Fruit fly (Drosophila melanogaster) whole organism, pupa: ENCODE results near the gene CG13097.
A peak's percentile ranks its signal among the peaks of the same experiment; 100 is the strongest.

Experiments
- CG14655 ChIP-seq: fragments of 200-800 bp; sonication (Bioruptor generic); optimal IDR thresholded peaks from 3 replicates; lab custom pipeline; 2017; ENCODE audit warnings: mild to moderate bottlenecking, missing biosample characterization, missing genetic modification reagents, missing genetic modification characterization
- CG17806 ChIP-seq: fragments of 200-800 bp; sonication (Bioruptor generic); optimal IDR thresholded peaks from 2 replicates; lab custom pipeline; 2018; ENCODE audit warnings: missing biosample characterization, mild to moderate bottlenecking, missing genetic modification characterization, moderate library complexity
- CG34367 ChIP-seq: fragments of 200-800 bp; sonication (Bioruptor generic); optimal IDR thresholded peaks from 2 replicates; lab custom pipeline; 2018; ENCODE audit warnings: missing biosample characterization, mild to moderate bottlenecking, missing genetic modification characterization
- CG4496 ChIP-seq: fragments of 200-800 bp; sonication (Bioruptor generic); IDR thresholded peaks from 3 replicates; pipeline ENCODE4 v1.3.6; 2022; ENCODE audit warnings: missing biosample characterization, missing genetic modification characterization
- CG9948 ChIP-seq: fragments of 200-800 bp; sonication (Bioruptor generic); optimal IDR thresholded peaks from 2 replicates; lab custom pipeline; 2018; ENCODE audit warnings: missing biosample characterization, mild to moderate bottlenecking, missing genetic modification characterization, moderate library complexity
- EcR ChIP-seq: fragments of 200-800 bp; sonication (Bioruptor generic); optimal IDR thresholded peaks from 3 replicates; lab custom pipeline; 2019; ENCODE audit warnings: missing biosample characterization, missing genetic modification characterization, mild to moderate bottlenecking, moderate library complexity, missing genetic modification reagents
- Ets98B ChIP-seq: fragments of 200-800 bp; sonication (Bioruptor generic); IDR thresholded peaks from 2 replicates; pipeline ENCODE4 v1.3.6; 2022; ENCODE audit warnings: missing biosample characterization, missing genetic modification characterization
- Pif1A ChIP-seq: fragments of 200-800 bp; sonication (Bioruptor generic); optimal IDR thresholded peaks from 3 replicates; lab custom pipeline; 2016; ENCODE audit warnings: missing biosample characterization, missing genetic modification characterization
- Pif1B ChIP-seq: fragments of 200-800 bp; sonication (Bioruptor generic); optimal IDR thresholded peaks from 3 replicates; lab custom pipeline; 2016; ENCODE audit warnings: missing biosample characterization, missing genetic modification characterization
- Snoo ChIP-seq: fragments of 200-800 bp; sonication (Bioruptor generic); optimal IDR thresholded peaks from 3 replicates; lab custom pipeline; 2017; ENCODE audit warnings: missing biosample characterization, mild to moderate bottlenecking, missing genetic modification characterization, inconsistent platforms
- rn ChIP-seq: fragments of 200-800 bp; sonication (Bioruptor generic); IDR thresholded peaks from 2 replicates; pipeline ENCODE4 v1.3.6; 2022; ENCODE audit warnings: missing biosample characterization, missing genetic modification characterization

- no peak for TF ChIP-seq Pif1B (GFP tag; lab: Kevin White, UChicago)
- TF ChIP-seq CG14655 (GFP tag; lab: Kevin White, UChicago) = no peak
- no peak for TF ChIP-seq Pif1A (GFP tag; lab: Kevin White, UChicago)
- peak; percentile 34 for TF ChIP-seq Snoo
- TF ChIP-seq rn (GFP tag; lab: Robert Waterston, UW) = no peak
- TF ChIP-seq CG9948 = no peak
- TF ChIP-seq CG34367 (tag; lab: Kevin White, UChicago) = no peak
- peak; percentile 64; the same call in 1 of the 2 replicates for TF ChIP-seq Ets98B (GFP tag; lab: Robert Waterston, UW)
- peak; percentile 49; the same call in 1 of the 3 replicates for TF ChIP-seq CG4496
- peak; percentile 81 for TF ChIP-seq EcR (GFP tag; lab: Kevin White, UChicago)
- TF ChIP-seq CG17806 = no peak
These were observed 14.3 kb upstream of the CG13097 start, which contains the start of gene CG17834 for dm6 chr2L:8528951-8529430.
